ENCODE assay signal across 2 fruit fly cellular contexts in the genomic region with DNA sequence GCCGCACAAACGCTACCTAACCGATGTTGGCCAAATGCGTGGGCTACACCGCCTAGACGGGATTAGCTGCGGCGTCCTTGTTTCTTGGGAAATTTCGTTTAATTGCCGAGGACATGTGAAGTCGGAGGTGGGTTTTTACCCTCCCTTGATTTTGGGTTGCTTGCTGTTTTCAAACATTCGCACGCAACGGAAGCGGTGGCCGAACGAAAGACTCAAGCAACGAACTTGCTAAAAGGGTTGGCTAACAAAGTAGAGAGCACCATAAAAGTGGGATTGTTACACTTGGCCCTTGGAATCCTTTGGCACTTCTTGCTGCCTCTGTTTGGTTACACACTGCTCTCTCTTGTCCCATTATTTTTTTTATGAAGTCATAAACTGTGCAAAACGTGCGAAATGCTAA.
TF ChIP-seq lines count a peak whose summit lies in the region.

No protein-coding gene starts in this region.

- no peak for TF ChIP-seq CTCF in whole organism, embryonic (GFP tag; optimal IDR thresholded peaks at IDR 0.05; lab: Kevin White, UChicago)

TF ChIP-seq in whole organism, embryonic, 481 proteins besides CTCF, POLR2A, EP300 and RAD21:
- peak; percentile 80 for TF ChIP-seq cad (GFP tag; optimal IDR thresholded peaks at IDR 0.05; lab: Kevin White, UChicago)
- TF ChIP-seq Kr (GFP tag; optimal IDR thresholded peaks at IDR 0.05; lab: Kevin White, UChicago) = peak; percentile 51
- no peak for TF ChIP-seq HLH54F (GFP tag; optimal IDR thresholded peaks at IDR 0.05; lab: Kevin White, UChicago)
- peak; percentile 68 for TF ChIP-seq zen (tag; optimal IDR thresholded peaks at IDR 0.05; lab: Kevin White, UChicago)
- peak in 1 of 2 experiments; percentile 81 for TF ChIP-seq tll (GFP tag; optimal IDR thresholded peaks at IDR 0.05; lab: Kevin White, UChicago)
- TF ChIP-seq CG15479 (GFP tag; optimal IDR thresholded peaks at IDR 0.05; lab: Kevin White, UChicago) = peak; percentile 18

TF ChIP-seq in whole organism, prepupa, 60 proteins besides CTCF, POLR2A, EP300 and RAD21:
- TF ChIP-seq CG8119 (GFP tag; IDR thresholded peaks at IDR 0.05; lab: Robert Waterston, UW) (0 out of 3 replicates have a peak, but pooled peaks have one; percentile 6), vri (GFP tag; optimal IDR thresholded peaks at IDR 0.05; lab: Kevin White, UChicago) (no peak)
